Worm (Caenorhabditis elegans): ENCODE data around the gene Y39E4B.13.

Gene Y39E4B.13

DNA sequence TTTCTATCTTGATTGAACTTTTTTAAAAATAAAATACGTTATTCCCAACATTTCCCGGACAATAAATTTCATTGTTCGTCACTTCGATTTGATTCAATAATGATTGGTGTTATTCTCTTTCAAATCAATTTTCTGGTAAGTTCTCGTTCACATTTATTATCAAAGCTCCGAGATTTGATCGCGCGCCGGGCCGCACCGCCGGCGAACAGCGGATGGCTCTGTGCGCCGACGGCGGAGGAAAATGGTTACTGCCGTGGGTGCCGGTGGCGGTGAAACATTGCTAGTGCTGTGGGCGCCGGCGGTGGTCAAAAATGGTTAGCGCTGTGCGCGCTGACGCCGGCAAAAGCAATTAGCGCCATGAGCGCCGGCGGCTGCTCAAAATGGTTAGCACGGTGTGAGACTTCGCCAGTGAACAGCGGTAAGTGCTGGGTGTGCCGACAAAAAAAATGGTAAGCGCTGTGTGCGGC is at the start of gene Y39E4B.13:
TSS of gene Y39E4B.13 (plus strand) at position 51 of the 467 bp plus-strand sequence.
- no peak for TF ChIP-seq ceh-9 (tag; optimal IDR thresholded peaks at IDR 0.05)
- no peak for TF ChIP-seq tbx-2 (tag; optimal IDR thresholded peaks at IDR 0.05)
- no peak for TF ChIP-seq nhr-76 (tag; optimal IDR thresholded peaks at IDR 0.05)
- no peak for TF ChIP-seq nhr-12 (tag; optimal IDR thresholded peaks at IDR 0.05)
- TF ChIP-seq nhr-23 (tag; optimal IDR thresholded peaks at IDR 0.05): no peak
- TF ChIP-seq ztf-11 (tag; optimal IDR thresholded peaks at IDR 0.05): no peak
- no peak for TF ChIP-seq mdl-1 (tag; optimal IDR thresholded peaks at IDR 0.05)
- no peak for TF ChIP-seq aly-2 (tag; optimal IDR thresholded peaks at IDR 0.05)
- TF ChIP-seq fkh-2 (tag; optimal IDR thresholded peaks at IDR 0.05): no peak
- no peak for TF ChIP-seq unc-62 (GFP tag; optimal IDR thresholded peaks at IDR 0.05)
- no peak for TF ChIP-seq nhr-77 (tag; optimal IDR thresholded peaks at IDR 0.05)
- TF ChIP-seq eor-1 (tag; optimal IDR thresholded peaks at IDR 0.05): no peak
- TF ChIP-seq elt-3 (tag; optimal IDR thresholded peaks at IDR 0.05): no peak
- no peak for TF ChIP-seq pha-4 (tag; optimal IDR thresholded peaks at IDR 0.05)
- TF ChIP-seq fos-1 (tag; optimal IDR thresholded peaks at IDR 0.05): no peak
- no peak for TF ChIP-seq elt-2 (tag; optimal IDR thresholded peaks at IDR 0.05)
- TF ChIP-seq nfya-1 (tag; optimal IDR thresholded peaks at IDR 0.05; ENCODE audit: insufficient read depth): no peak
- TF ChIP-seq lin-39 (tag; optimal IDR thresholded peaks at IDR 0.05): no peak
- TF ChIP-seq pqm-1 (tag; optimal IDR thresholded peaks at IDR 0.05): no peak

DNA sequence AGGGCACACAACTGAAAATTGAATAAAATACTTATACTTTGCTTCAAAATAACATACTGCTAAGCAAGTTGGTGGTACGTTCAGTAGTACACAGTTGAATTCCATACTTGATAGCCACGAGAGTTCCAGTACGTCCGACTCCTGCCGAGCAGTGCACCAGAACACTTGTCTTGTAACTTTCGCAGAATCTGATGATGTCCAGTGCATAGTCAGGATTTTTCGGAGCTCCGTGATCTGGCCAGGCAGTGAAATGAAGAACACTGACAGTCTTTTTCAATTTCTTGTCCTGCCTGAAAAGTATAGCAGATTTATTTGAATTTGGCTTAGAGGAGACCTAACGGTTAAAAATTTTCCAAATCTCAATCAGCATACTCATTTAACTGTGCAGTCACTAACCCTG is 41.0 kb upstream of the Y39E4B.13 start:
- no peak for TF ChIP-seq fkh-10 (GFP tag; optimal IDR thresholded peaks at IDR 0.05)
- TF ChIP-seq nhr-43 (tag; optimal IDR thresholded peaks at IDR 0.05; ENCODE audit: poor library complexity, severe bottlenecking): no peak
- TF ChIP-seq fos-1 (tag; optimal IDR thresholded peaks at IDR 0.05): no peak
- no peak for TF ChIP-seq jun-1 (tag; optimal IDR thresholded peaks at IDR 0.05)
- TF ChIP-seq nhr-25 (tag; optimal IDR thresholded peaks at IDR 0.05): no peak
- no peak for TF ChIP-seq ZK546.5 (tag; optimal IDR thresholded peaks at IDR 0.05)
- no peak for TF ChIP-seq mml-1 (tag; optimal IDR thresholded peaks at IDR 0.05)
- TF ChIP-seq hmg-11 (tag; optimal IDR thresholded peaks at IDR 0.05): no peak
- no peak for TF ChIP-seq daf-12 (tag; optimal IDR thresholded peaks at IDR 0.05)
- TF ChIP-seq zag-1 (tag; optimal IDR thresholded peaks at IDR 0.05): no peak
- TF ChIP-seq nhr-28 (tag; optimal IDR thresholded peaks at IDR 0.05): no peak
- TF ChIP-seq ceh-16 (tag; optimal IDR thresholded peaks at IDR 0.05): no peak
- TF ChIP-seq sea-2 (GFP tag; optimal IDR thresholded peaks at IDR 0.05): no peak
- TF ChIP-seq nhr-76 (tag; optimal IDR thresholded peaks at IDR 0.05): no peak
- no peak for TF ChIP-seq nhr-12 (tag; optimal IDR thresholded peaks at IDR 0.05)

DNA sequence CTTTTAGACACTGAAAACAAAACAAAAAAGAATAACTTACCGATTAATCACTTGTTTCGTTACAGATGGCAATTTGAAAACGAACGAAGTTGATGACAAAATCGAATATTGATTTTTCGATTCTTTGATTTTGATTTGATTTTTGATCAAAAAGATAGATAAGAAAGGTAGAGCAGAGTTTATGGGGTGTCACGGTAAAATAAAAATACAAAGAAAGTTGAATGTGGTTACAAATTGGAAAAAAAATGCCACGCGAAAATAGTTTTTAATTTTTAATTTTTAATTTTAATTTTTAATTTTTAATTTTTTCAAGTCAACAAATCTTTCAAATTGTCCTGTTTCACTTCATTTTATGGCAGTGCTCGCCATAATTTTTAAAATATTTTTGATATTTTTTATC is 35.6 kb upstream of the Y39E4B.13 start, which contains the start of gene F54F12.1:
TSS of gene F54F12.1 (minus strand) at position 101 of the 400 bp plus-strand sequence.
- no peak for TF ChIP-seq pqm-1 (tag; optimal IDR thresholded peaks at IDR 0.05)
- no peak for TF ChIP-seq nhr-43 (tag; optimal IDR thresholded peaks at IDR 0.05; ENCODE audit: poor library complexity, severe bottlenecking)
- TF ChIP-seq nhr-67 (tag; optimal IDR thresholded peaks at IDR 0.05): no peak
- no peak for TF ChIP-seq ceh-82 (tag; optimal IDR thresholded peaks at IDR 0.05)
- TF ChIP-seq ztf-4 (tag; optimal IDR thresholded peaks at IDR 0.05): no peak
- TF ChIP-seq unc-62 (GFP tag; optimal IDR thresholded peaks at IDR 0.05): no peak
- TF ChIP-seq snpc-4 (tag; optimal IDR thresholded peaks at IDR 0.05): no peak
- TF ChIP-seq nhr-11 (tag; optimal IDR thresholded peaks at IDR 0.05): no peak
- no peak for TF ChIP-seq elt-2 (tag; optimal IDR thresholded peaks at IDR 0.05)
- no peak for TF ChIP-seq mdl-1 (tag; optimal IDR thresholded peaks at IDR 0.05)
- TF ChIP-seq elt-1 (tag; optimal IDR thresholded peaks at IDR 0.05): no peak

- TF ChIP-seq nhr-28 (tag; optimal IDR thresholded peaks at IDR 0.05) (no peak), ceh-28 (tag; optimal IDR thresholded peaks at IDR 0.05) (no peak), nhr-67 (tag; optimal IDR thresholded peaks at IDR 0.05) (no peak), mml-1 (tag; optimal IDR thresholded peaks at IDR 0.05) (no peak), ceh-16 (tag; optimal IDR thresholded peaks at IDR 0.05) (no peak), pha-4 (tag; optimal IDR thresholded peaks at IDR 0.05) (no peak), nhr-12 (tag; optimal IDR thresholded peaks at IDR 0.05) (no peak), sea-2 (GFP tag; optimal IDR thresholded peaks at IDR 0.05) (no peak), mdl-1 (tag; optimal IDR thresholded peaks at IDR 0.05) (no peak), snpc-4 (tag; optimal IDR thresholded peaks at IDR 0.05) (no peak), tbx-2 (tag; optimal IDR thresholded peaks at IDR 0.05) (no peak), pqm-1 (tag; optimal IDR thresholded peaks at IDR 0.05) (no peak), lin-15B (tag; optimal IDR thresholded peaks at IDR 0.05) (no peak), nhr-25 (tag; optimal IDR thresholded peaks at IDR 0.05) (no peak), jun-1 (tag; optimal IDR thresholded peaks at IDR 0.05) (no peak), egl-27 (tag; optimal IDR thresholded peaks at IDR 0.05) (no peak), elt-1 (tag; optimal IDR thresholded peaks at IDR 0.05) (no peak), nhr-23 (tag; optimal IDR thresholded peaks at IDR 0.05) (no peak), fkh-2 (tag; optimal IDR thresholded peaks at IDR 0.05) (no peak)
Measured at ce11 chrIII:13056230-13056629, 34.7 kb upstream of the Y39E4B.13 start.

Measured in whole organism, L3 larva.